Worm (Caenorhabditis elegans) whole organism, mixed stage, embryonic: Measurements from ENCODE around the gene fbxb-78.
"Not testable (repeated sequence)": the region's sequence is repeated elsewhere in the genome, so short reads cannot be mapped to it uniquely, and the experiment has no call there.

Experiments used
- ces-1 ChIP-seq: fragments of 150-350 bp; optimal IDR thresholded peaks from 2 replicates; lab custom pipeline; 2014; ENCODE audit warnings: missing biosample characterization, missing genetic modification reagents, missing genetic modification characterization
- elt-3 ChIP-seq: fragments of 150-350 bp; optimal IDR thresholded peaks from 2 replicates; lab custom pipeline; 2014; ENCODE audit warnings: missing biosample characterization, missing genetic modification characterization
- unc-62 ChIP-seq: fragments of 150-350 bp; optimal IDR thresholded peaks from 2 replicates; lab custom pipeline; 2014; ENCODE audit warnings: missing biosample characterization, missing genetic modification reagents, missing genetic modification characterization

- TF ChIP-seq elt-3; unc-62 (GFP tag; lab: Kevin White, UChicago); ces-1 (GFP tag; lab: Kevin White, UChicago): not testable (repeated sequence)
These were observed 16.8 kb upstream of the fbxb-78 start for ce11 chrIV:4720522-4720921.
